Worm (Caenorhabditis elegans) whole organism, young adult: ENCODE measurements around the gene natb-1.

Experiments used
- F22D6.2 ChIP-seq: sonication (generic microtip); optimal IDR thresholded peaks from 2 replicates; lab custom pipeline; 2016; ENCODE audit warnings: mild to moderate bottlenecking, missing genetic modification characterization, missing compliant biosample characterization
- Y53G8AR.9 ChIP-seq: fragments of 200-800 bp; sonication (Bioruptor generic); conservative IDR thresholded peaks from 2 replicates; pipeline ENCODE4 v1.3.6; 2022; ENCODE audit warnings: missing genetic modification reagents, missing genetic modification characterization, missing compliant biosample characterization
- cebp-1 ChIP-seq, 2 experiments: fragments of 200-800 bp in 1 of 2; sonication (Bioruptor generic) in 1 of 2; sonication (generic microtip) in 1 of 2; IDR thresholded peaks in 1 of 2; optimal IDR thresholded peaks in 1 of 2; 2 replicates each; pipeline versions ENCODE4 v1.3.6 to Lab custom; 2017 to 2022; ENCODE audit warnings: missing compliant biosample characterization in 2 of 2, missing genetic modification characterization in 2 of 2, mild to moderate bottlenecking in 1 of 2, missing genetic modification reagents in 1 of 2, moderate library complexity in 1 of 2
- dox-1 ChIP-seq: fragments of 200-800 bp; sonication (Bioruptor generic); IDR thresholded peaks from 2 replicates; pipeline ENCODE4 v1.3.6; 2022; ENCODE audit warnings: missing genetic modification reagents, missing genetic modification characterization, missing compliant biosample characterization
- efl-1 ChIP-seq: fragments of 150-350 bp; optimal IDR thresholded peaks from 2 replicates; lab custom pipeline; 2014; ENCODE audit warnings: missing biosample characterization, missing genetic modification reagents, missing genetic modification characterization
- lin-26 ChIP-seq: fragments of 200-800 bp; sonication (Bioruptor generic); IDR thresholded peaks from 2 replicates; pipeline ENCODE4 v1.3.6; 2022; ENCODE audit warnings: missing genetic modification reagents, missing genetic modification characterization, missing compliant biosample characterization
- lin-40 ChIP-seq: sonication (generic microtip); optimal IDR thresholded peaks from 2 replicates; lab custom pipeline; 2016; ENCODE audit warnings: missing genetic modification characterization, mild to moderate bottlenecking, missing compliant biosample characterization, missing genotype, missing genetic modification reagents
- nhr-27 ChIP-seq: fragments of 200-800 bp; sonication (Bioruptor generic); optimal IDR thresholded peaks from 2 replicates; lab custom pipeline; 2018; ENCODE audit warnings: mild to moderate bottlenecking, missing genetic modification characterization, moderate library complexity, missing compliant biosample characterization
- snpc-4 ChIP-seq, 5 experiments: fragments of 150-350 bp in 1 of 5; sonication (generic microtip) in 4 of 5; optimal IDR thresholded peaks; 2 replicates each; lab custom pipeline; 2014 to 2018; ENCODE audit warnings: missing genetic modification characterization in 5 of 5, missing biosample characterization in 3 of 5, antibody characterized with exemption in 2 of 5, mild to moderate bottlenecking in 2 of 5, missing compliant biosample characterization in 2 of 5, missing genotype in 2 of 5, moderate library complexity in 2 of 5, missing genetic modification reagents in 1 of 5
- somi-1 ChIP-seq: fragments of 200-800 bp; sonication (Bioruptor generic); optimal IDR thresholded peaks from 2 replicates; lab custom pipeline; 2018; ENCODE audit warnings: mild to moderate bottlenecking, missing genetic modification characterization, missing compliant biosample characterization
- unc-62 ChIP-seq: fragments of 150-350 bp; optimal IDR thresholded peaks from 2 replicates; lab custom pipeline; 2014; ENCODE audit warnings: missing biosample characterization, missing genetic modification reagents, missing genetic modification characterization

DNA sequence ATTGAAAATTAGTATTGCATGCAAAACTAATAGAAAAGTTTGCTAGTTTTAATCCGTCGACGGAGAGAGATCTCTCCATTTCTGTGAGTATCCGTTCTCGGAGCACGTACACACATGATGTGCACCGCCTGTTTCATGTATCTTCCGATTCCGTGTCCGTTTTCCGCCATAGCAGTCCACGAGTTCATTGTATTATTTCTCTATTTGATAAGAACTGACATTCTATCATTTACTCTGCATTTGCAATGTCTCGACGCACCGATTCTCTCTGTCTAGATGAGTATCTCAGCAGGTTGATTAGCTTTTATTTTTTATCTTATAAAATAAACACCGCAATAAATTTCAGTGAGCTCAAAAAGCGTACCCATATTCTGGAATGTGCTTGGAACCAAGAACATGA is 35.7 kb upstream of the natb-1 start:
- TF ChIP-seq snpc-4 (GFP tag; optimal IDR thresholded peaks at IDR 0.05; lab: Kevin White, UChicago) (no peak), snpc-4 (tag; optimal IDR thresholded peaks at IDR 0.05; lab: Kevin White, UChicago) (no peak), unc-62 (GFP tag; lab: Kevin White, UChicago) (no peak), lin-40 (tag; lab: Kevin White, UChicago) (no peak), lin-26 (GFP tag; lab: Robert Waterston, UW) (no peak), nhr-27 (no peak), somi-1 (GFP tag; lab: Kevin White, UChicago) (no peak), F22D6.2 (tag; lab: Kevin White, UChicago) (no peak), cebp-1 (GFP tag; IDR thresholded peaks at IDR 0.05; lab: Robert Waterston, UW) (no peak), cebp-1 (tag; optimal IDR thresholded peaks at IDR 0.05; lab: Kevin White, UChicago) (no peak), Y53G8AR.9 (GFP tag; lab: Robert Waterston, UW) (no peak), efl-1 (GFP tag; lab: Kevin White, UChicago) (no peak), dox-1 (no peak)
